Fruit fly (Drosophila melanogaster): ENCODE data around the gene CG4558.

The CG4558 gene

DNA sequence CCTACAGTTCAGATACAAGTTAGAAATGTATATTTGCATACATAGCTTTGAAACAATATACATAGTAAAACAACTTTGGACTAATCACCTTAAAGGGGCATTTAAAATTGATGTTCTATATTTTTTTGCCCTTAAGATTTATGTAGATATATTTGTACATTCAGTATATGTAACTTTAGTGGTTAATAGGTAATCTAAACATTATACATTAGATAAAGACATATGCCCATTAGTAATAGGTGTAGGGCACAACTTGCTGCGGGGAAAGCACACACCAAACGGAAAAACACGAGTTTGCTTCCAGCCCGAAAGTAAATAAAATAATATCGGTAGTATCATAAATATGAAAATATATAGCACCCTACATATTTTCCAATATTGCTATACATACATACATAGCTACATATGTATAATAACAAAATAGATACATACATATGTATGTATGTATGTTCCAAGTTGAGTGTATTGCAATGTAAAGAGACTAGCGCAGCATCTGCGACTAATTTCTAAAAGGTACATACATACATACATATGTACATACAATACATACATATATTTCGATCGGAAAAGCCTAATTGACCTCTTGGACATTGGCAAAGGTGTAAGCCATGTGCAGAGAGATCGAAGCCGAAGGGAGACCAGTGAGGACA lies 13.8 kb downstream of the CG4558 start, which contains the start of gene CG43736 (continued):
- TF ChIP-seq trem (tag; optimal IDR thresholded peaks at IDR 0.05) = peak; percentile 94
- TF ChIP-seq sqz (GFP tag; optimal IDR thresholded peaks at IDR 0.05) = peak; percentile 59
- TF ChIP-seq bsh (GFP tag; optimal IDR thresholded peaks at IDR 0.05) = peak; percentile 92 to 96
- peak; percentile 79 for TF ChIP-seq btn (GFP tag; optimal IDR thresholded peaks at IDR 0.05)
- TF ChIP-seq sisA (GFP tag; IDR thresholded peaks at IDR 0.05) = peak; percentile 90
- TF ChIP-seq CG7987 (GFP tag; optimal IDR thresholded peaks at IDR 0.05) = peak; percentile 85
- peak; percentile 93 for TF ChIP-seq CG18619 (GFP tag; optimal IDR thresholded peaks at IDR 0.05)
- TF ChIP-seq CG16815 (GFP tag; optimal IDR thresholded peaks at IDR 0.05) = peak; percentile 91
- peak; percentile 91 for TF ChIP-seq schlank (tag; optimal IDR thresholded peaks at IDR 0.05)
- peak; percentile 96 for TF ChIP-seq CG1529 (GFP tag; optimal IDR thresholded peaks at IDR 0.05)
- peak; percentile 96 for TF ChIP-seq Abd-B (GFP tag; optimal IDR thresholded peaks at IDR 0.05)
- peak; percentile 84 for TF ChIP-seq al (GFP tag; IDR thresholded peaks at IDR 0.05)
- TF ChIP-seq CG2889 (GFP tag; IDR thresholded peaks at IDR 0.05) = peak; percentile 69
- TF ChIP-seq da (GFP tag; optimal IDR thresholded peaks at IDR 0.05) = peak; percentile 20
- peak; percentile 86 for TF ChIP-seq CG6654 (GFP tag; optimal IDR thresholded peaks at IDR 0.05)
- peak; percentile 98 for TF ChIP-seq phol (tag; optimal IDR thresholded peaks at IDR 0.05)
- peak; percentile 93 for TF ChIP-seq kah (GFP tag; optimal IDR thresholded peaks at IDR 0.05)
- peak; percentile 97 for TF ChIP-seq CG17829 (tag; optimal IDR thresholded peaks at IDR 0.05)
- TF ChIP-seq CG3995 (GFP tag; optimal IDR thresholded peaks at IDR 0.05) = peak; percentile 76
- peak; percentile 92 for TF ChIP-seq jumu (GFP tag; optimal IDR thresholded peaks at IDR 0.05)
- peak; percentile 49 for TF ChIP-seq ash1 (GFP tag; optimal IDR thresholded peaks at IDR 0.05)
- peak; percentile 98 for TF ChIP-seq CG13424 (tag; optimal IDR thresholded peaks at IDR 0.05)
- TF ChIP-seq CG12769 (tag; optimal IDR thresholded peaks at IDR 0.05) = peak; percentile 97
- TF ChIP-seq sna (GFP tag; IDR thresholded peaks at IDR 0.05; ENCODE audit: partially characterized antibody) = no peak
- peak; percentile 94 for TF ChIP-seq CG6854 (GFP tag; optimal IDR thresholded peaks at IDR 0.05)
- peak; percentile 92 for TF ChIP-seq zen (tag; optimal IDR thresholded peaks at IDR 0.05)
- 0 out of 2 replicates have a peak, but pooled peaks have one; percentile 12 for TF ChIP-seq sim (GFP tag; IDR thresholded peaks at IDR 0.05)
- TF ChIP-seq CG2116 (GFP tag; optimal IDR thresholded peaks at IDR 0.05) = peak; percentile 69
- TF ChIP-seq Med (GFP tag) = peak; percentile 98
- TF ChIP-seq Hr51 (GFP tag; optimal IDR thresholded peaks at IDR 0.05) = peak; percentile 87 to 98
- peak; percentile 90 for TF ChIP-seq CG8089 (GFP tag; optimal IDR thresholded peaks at IDR 0.05)
- TF ChIP-seq Six4 (GFP tag; optimal IDR thresholded peaks at IDR 0.05) = peak; percentile 94
- peak; percentile 68 for TF ChIP-seq CG10565 (GFP tag; optimal IDR thresholded peaks at IDR 0.05)
- TF ChIP-seq CG7839 (tag; optimal IDR thresholded peaks at IDR 0.05) = peak; percentile 98
- peak; percentile 74 for TF ChIP-seq gt (GFP tag; IDR thresholded peaks at IDR 0.05)
- peak; percentile 17 for TF ChIP-seq BEAF-32 (GFP tag; optimal IDR thresholded peaks at IDR 0.05)
- peak; percentile 86 for TF ChIP-seq her (GFP tag; optimal IDR thresholded peaks at IDR 0.05)
- peak; percentile 91 for TF ChIP-seq CG12155 (GFP tag; optimal IDR thresholded peaks at IDR 0.05)
- TF ChIP-seq CG18011 (GFP tag; optimal IDR thresholded peaks at IDR 0.05) = peak; percentile 70
- TF ChIP-seq CG18599 (GFP tag; optimal IDR thresholded peaks at IDR 0.05) = peak; percentile 98
- 0 out of 2 replicates have a peak, but pooled peaks have one; percentile 46 for TF ChIP-seq CG10321 (GFP tag; IDR thresholded peaks at IDR 0.05)
- TF ChIP-seq h (optimal IDR thresholded peaks at IDR 0.05) = no peak
- peak; percentile 75 for TF ChIP-seq CG11085 (GFP tag; IDR thresholded peaks at IDR 0.05)
- peak; percentile 62; the same call in 1 of the 2 replicates for TF ChIP-seq toy (GFP tag; IDR thresholded peaks at IDR 0.05)
- TF ChIP-seq CTCF (GFP tag; optimal IDR thresholded peaks at IDR 0.05) = peak; percentile 65
- no peak for TF ChIP-seq CG2199 (GFP tag; IDR thresholded peaks at IDR 0.05)
- peak; percentile 80 for TF ChIP-seq Atf3 (GFP tag; optimal IDR thresholded peaks at IDR 0.05)
- peak; percentile 85 for TF ChIP-seq CG31388 (GFP tag; optimal IDR thresholded peaks at IDR 0.05)
- TF ChIP-seq lab (GFP tag; optimal IDR thresholded peaks at IDR 0.05) = peak; percentile 98
- TF ChIP-seq CG15269 (tag; optimal IDR thresholded peaks at IDR 0.05) = peak; percentile 97

Data from whole organism, embryonic.